Worm (Caenorhabditis elegans) whole organism, L4 larva: ENCODE data around the gene ZK829.3.
A peak's percentile ranks its signal among the peaks of the same experiment; 100 is the strongest.

Experiments used
- F10B5.3 ChIP-seq: sonication (generic microtip); optimal IDR thresholded peaks from 2 replicates; lab custom pipeline; 2016; ENCODE audit warnings: mild to moderate bottlenecking, missing genetic modification characterization, missing compliant biosample characterization
- F44E2.7 ChIP-seq: fragments of 200-800 bp; sonication (Bioruptor generic); IDR thresholded peaks from 2 replicates; pipeline ENCODE4 v2.1.2; 2022; ENCODE audit warnings: missing genetic modification characterization, missing compliant biosample characterization
- R02D3.7 ChIP-seq: fragments of 150-350 bp; sonication (generic microtip); optimal IDR thresholded peaks from 3 replicates; lab custom pipeline; 2014; ENCODE audit warnings: missing biosample characterization, missing genetic modification characterization
- T20F7.1 ChIP-seq: fragments of 200-800 bp; sonication (Bioruptor generic); optimal IDR thresholded peaks from 2 replicates; lab custom pipeline; 2018; ENCODE audit warnings: mild to moderate bottlenecking, missing genetic modification characterization, missing compliant biosample characterization
- T26A8.4 ChIP-seq: fragments of 200-800 bp; sonication (Bioruptor generic); IDR thresholded peaks from 2 replicates; pipeline ENCODE4 v1.3.6; 2022; ENCODE audit warnings: missing genetic modification characterization, missing compliant biosample characterization
- Y105C5A.15 ChIP-seq: fragments of 200-800 bp; sonication (Bioruptor generic); IDR thresholded peaks from 2 replicates; pipeline ENCODE4 v1.3.6; 2022; ENCODE audit warnings: missing genetic modification characterization, missing compliant biosample characterization
- Y48G9A.11 ChIP-seq: fragments of 200-800 bp; sonication (Bioruptor generic); IDR thresholded peaks from 2 replicates; pipeline ENCODE4 v1.3.6; 2022; ENCODE audit warnings: missing genetic modification reagents, missing genetic modification characterization, missing compliant biosample characterization
- Y75B8A.6 ChIP-seq: fragments of 200-800 bp; sonication (Bioruptor generic); IDR thresholded peaks from 2 replicates; pipeline ENCODE4 v1.3.6; 2022; ENCODE audit warnings: missing genetic modification reagents, missing genetic modification characterization, missing compliant biosample characterization
- ZK546.5 ChIP-seq, 2 experiments: sonication (generic microtip); optimal IDR thresholded peaks; 2 replicates each; lab custom pipeline; 2017; ENCODE audit warnings: missing biosample characterization in 2 of 2, missing genetic modification characterization in 2 of 2
- aly-2 ChIP-seq: sonication (generic microtip); optimal IDR thresholded peaks from 2 replicates; lab custom pipeline; 2018; ENCODE audit warnings: missing biosample characterization, missing genetic modification characterization
- attf-4 ChIP-seq: sonication (generic microtip); optimal IDR thresholded peaks from 3 replicates; lab custom pipeline; 2017; ENCODE audit warnings: missing biosample characterization, missing genetic modification characterization
- ceh-28 ChIP-seq: fragments of 150-350 bp; optimal IDR thresholded peaks from 2 replicates; lab custom pipeline; 2014; ENCODE audit warnings: missing biosample characterization, missing genetic modification reagents, missing genetic modification characterization
- ceh-32 ChIP-seq: sonication (generic microtip); optimal IDR thresholded peaks from 2 replicates; lab custom pipeline; 2016; ENCODE audit warnings: mild to moderate bottlenecking, missing genetic modification characterization, missing compliant biosample characterization; ENCODE audit not compliant: poor library complexity
- ceh-62 ChIP-seq: sonication (generic microtip); optimal IDR thresholded peaks from 2 replicates; lab custom pipeline; 2017; ENCODE audit warnings: missing biosample characterization, missing genetic modification characterization
- ceh-82 ChIP-seq: sonication (generic microtip); optimal IDR thresholded peaks from 2 replicates; lab custom pipeline; 2017; ENCODE audit warnings: missing biosample characterization, missing genetic modification characterization
- cey-2 ChIP-seq: sonication (generic microtip); optimal IDR thresholded peaks from 3 replicates; lab custom pipeline; 2017; ENCODE audit warnings: missing genetic modification characterization, mild to moderate bottlenecking, missing compliant biosample characterization, antibody characterized with exemption, borderline replicate concordance; ENCODE audit not compliant: insufficient read depth
- ctbp-1 ChIP-seq: fragments of 200-800 bp; sonication (Bioruptor generic); IDR thresholded peaks from 2 replicates; pipeline ENCODE4 v1.3.6; 2022; ENCODE audit warnings: missing genetic modification reagents, missing genetic modification characterization, missing compliant biosample characterization
- daf-12 ChIP-seq: fragments of 150-350 bp; optimal IDR thresholded peaks from 2 replicates; lab custom pipeline; 2014; ENCODE audit warnings: missing biosample characterization, missing genetic modification reagents, missing genetic modification characterization
- daf-16 ChIP-seq, 3 experiments: sonication (generic microtip); optimal IDR thresholded peaks; 2 replicates each; lab custom pipeline; 2016 to 2017; ENCODE audit warnings: missing genetic modification characterization in 3 of 3, missing genetic modification reagents in 3 of 3, mild to moderate bottlenecking in 2 of 3, missing compliant biosample characterization in 2 of 3, missing biosample characterization in 1 of 3, moderate library complexity in 1 of 3
- daf-8 ChIP-seq: fragments of 200-800 bp; sonication (Bioruptor generic); IDR thresholded peaks from 2 replicates; pipeline ENCODE4 v1.3.6; 2022; ENCODE audit warnings: missing genetic modification characterization, missing compliant biosample characterization
- dmd-6 ChIP-seq: fragments of 200-800 bp; sonication (Bioruptor generic); IDR thresholded peaks from 2 replicates; pipeline ENCODE4 v1.3.6; 2022; ENCODE audit warnings: missing genetic modification reagents, missing genetic modification characterization, missing compliant biosample characterization
- dpl-1 ChIP-seq: fragments of 150-350 bp; optimal IDR thresholded peaks from 2 replicates; lab custom pipeline; 2014; ENCODE audit warnings: missing biosample characterization, missing genetic modification reagents, missing genetic modification characterization
- duxl-1 ChIP-seq: sonication (generic microtip); optimal IDR thresholded peaks from 2 replicates; lab custom pipeline; 2016; ENCODE audit warnings: mild to moderate bottlenecking, missing genetic modification characterization, moderate library complexity, missing compliant biosample characterization; ENCODE audit not compliant: poor library complexity
- dve-1 ChIP-seq: sonication (generic microtip); optimal IDR thresholded peaks from 2 replicates; lab custom pipeline; 2017; ENCODE audit warnings: antibody characterized with exemption, mild to moderate bottlenecking, missing genetic modification characterization, missing compliant biosample characterization; ENCODE audit not compliant: insufficient read depth
- gei-8 ChIP-seq: fragments of 200-800 bp; sonication (Bioruptor generic); optimal IDR thresholded peaks from 2 replicates; lab custom pipeline; 2018; ENCODE audit warnings: mild to moderate bottlenecking, missing genetic modification characterization, missing compliant biosample characterization
- hlh-11 ChIP-seq: fragments of 200-800 bp; sonication (Bioruptor generic); optimal IDR thresholded peaks from 2 replicates; lab custom pipeline; 2018; ENCODE audit warnings: mild to moderate bottlenecking, missing genetic modification characterization, missing compliant biosample characterization
- lim-7 ChIP-seq: fragments of 200-800 bp; sonication (Bioruptor generic); IDR thresholded peaks from 2 replicates; pipeline ENCODE4 v1.3.6; 2022; ENCODE audit warnings: missing genetic modification characterization, missing compliant biosample characterization
- lin-1 ChIP-seq: fragments of 200-800 bp; sonication (Bioruptor generic); IDR thresholded peaks from 2 replicates; pipeline ENCODE4 v1.3.6; 2022; ENCODE audit warnings: missing genetic modification reagents, missing genetic modification characterization, missing compliant biosample characterization
- lin-13 ChIP-seq: fragments of 150-350 bp; optimal IDR thresholded peaks from 2 replicates; lab custom pipeline; 2014; ENCODE audit warnings: missing biosample characterization, missing genetic modification reagents, missing genetic modification characterization
- lin-39 ChIP-seq: fragments of 150-350 bp; optimal IDR thresholded peaks from 2 replicates; lab custom pipeline; 2014; ENCODE audit warnings: missing biosample characterization, missing genetic modification reagents, missing genetic modification characterization
- lir-3 ChIP-seq: sonication (generic microtip); optimal IDR thresholded peaks from 2 replicates; lab custom pipeline; 2016; ENCODE audit warnings: mild to moderate bottlenecking, missing genetic modification characterization, missing compliant biosample characterization
- mep-1 ChIP-seq: fragments of 150-350 bp; sonication (generic microtip); optimal IDR thresholded peaks from 3 replicates; lab custom pipeline; 2014; ENCODE audit warnings: missing biosample characterization, missing genetic modification characterization
- nhr-111 ChIP-seq: fragments of 200-800 bp; sonication (Bioruptor generic); optimal IDR thresholded peaks from 2 replicates; lab custom pipeline; 2018; ENCODE audit warnings: mild to moderate bottlenecking, missing genetic modification characterization, missing compliant biosample characterization
- nhr-28 ChIP-seq: fragments of 150-350 bp; optimal IDR thresholded peaks from 2 replicates; lab custom pipeline; 2014; ENCODE audit warnings: missing biosample characterization, missing genetic modification characterization
- nhr-6 ChIP-seq: fragments of 150-350 bp; optimal IDR thresholded peaks from 2 replicates; lab custom pipeline; 2014; ENCODE audit warnings: missing biosample characterization, missing genetic modification characterization
- pha-4 ChIP-seq, 2 experiments: fragments of 150-350 bp in 1 of 2; fragments of 200-800 bp in 1 of 2; sonication (Bioruptor generic) in 1 of 2; IDR thresholded peaks in 1 of 2; optimal IDR thresholded peaks in 1 of 2; 2 replicates each; pipeline versions ENCODE4 v1.3.6 to Lab custom; 2014 to 2022; ENCODE audit warnings: missing genetic modification characterization in 2 of 2, missing genetic modification reagents in 2 of 2, missing biosample characterization in 1 of 2, missing compliant biosample characterization in 1 of 2
- rbr-2 ChIP-seq: sonication (generic microtip); optimal IDR thresholded peaks from 2 replicates; lab custom pipeline; 2016; ENCODE audit warnings: missing genotype, missing genetic modification characterization, missing compliant biosample characterization
- saeg-2 ChIP-seq: fragments of 200-800 bp; sonication (Bioruptor generic); IDR thresholded peaks from 2 replicates; pipeline ENCODE4 v1.3.6; 2022; ENCODE audit warnings: missing genetic modification reagents, missing genetic modification characterization, missing compliant biosample characterization
- set-16 ChIP-seq: fragments of 200-800 bp; sonication (Bioruptor generic); IDR thresholded peaks from 2 replicates; pipeline ENCODE4 v1.3.6; 2022; ENCODE audit warnings: missing genetic modification reagents, missing genetic modification characterization, missing compliant biosample characterization
- snpc-1.2 ChIP-seq: fragments of 200-800 bp; sonication (Bioruptor generic); IDR thresholded peaks from 2 replicates; pipeline ENCODE4 v1.3.6; 2022; ENCODE audit warnings: missing genetic modification reagents, missing genetic modification characterization, missing compliant biosample characterization
- spr-1 ChIP-seq: sonication (generic microtip); optimal IDR thresholded peaks from 2 replicates; lab custom pipeline; 2016; ENCODE audit warnings: mild to moderate bottlenecking, missing genetic modification characterization, missing compliant biosample characterization
- spr-3 ChIP-seq: fragments of 200-800 bp; sonication (Bioruptor generic); optimal IDR thresholded peaks from 2 replicates; lab custom pipeline; 2018; ENCODE audit warnings: mild to moderate bottlenecking, missing genetic modification characterization, missing compliant biosample characterization
- tag-97 ChIP-seq: fragments of 200-800 bp; sonication (Bioruptor generic); IDR thresholded peaks from 2 replicates; pipeline ENCODE4 v1.3.6; 2022; ENCODE audit warnings: missing genetic modification characterization, missing compliant biosample characterization
- tra-1 ChIP-seq: fragments of 200-800 bp; sonication (Bioruptor generic); IDR thresholded peaks from 2 replicates; pipeline ENCODE4 v1.3.6; 2022; ENCODE audit warnings: missing genetic modification reagents, missing genetic modification characterization, missing compliant biosample characterization
- unc-39 ChIP-seq: sonication (generic microtip); optimal IDR thresholded peaks from 2 replicates; lab custom pipeline; 2017; ENCODE audit warnings: missing biosample characterization, missing genetic modification characterization
- vab-7 ChIP-seq: fragments of 200-800 bp; sonication (Bioruptor generic); IDR thresholded peaks from 2 replicates; pipeline ENCODE4 v1.3.6; 2022; ENCODE audit warnings: missing genetic modification reagents, missing genetic modification characterization, missing compliant biosample characterization
- zfp-2 ChIP-seq: sonication (generic microtip); optimal IDR thresholded peaks from 2 replicates; lab custom pipeline; 2016; ENCODE audit warnings: mild to moderate bottlenecking, missing genetic modification characterization, missing compliant biosample characterization
- zip-11 ChIP-seq: fragments of 200-800 bp; sonication (Bioruptor generic); IDR thresholded peaks from 2 replicates; pipeline ENCODE4 v1.3.6; 2022; ENCODE audit warnings: missing genetic modification characterization, missing compliant biosample characterization
- zip-2 ChIP-seq: fragments of 150-350 bp; optimal IDR thresholded peaks from 2 replicates; lab custom pipeline; 2014; ENCODE audit warnings: missing biosample characterization, missing genetic modification characterization
- ztf-11 ChIP-seq: fragments of 150-350 bp; optimal IDR thresholded peaks from 2 replicates; lab custom pipeline; 2014; ENCODE audit warnings: missing biosample characterization, missing genetic modification characterization

The ZK829.3 gene

ce11 chrIV:11913295-11913940, 32.1 kb downstream of the ZK829.3 start:
- TF ChIP-seq nhr-111 (GFP tag; lab: Kevin White, UChicago): no peak
- TF ChIP-seq dmd-6 (GFP tag; lab: Robert Waterston, UW): peak; percentile 48
- TF ChIP-seq zip-2 (tag; lab: Kevin White, UChicago): no peak
- no peak for TF ChIP-seq gei-8 (GFP tag; lab: Kevin White, UChicago)
- TF ChIP-seq daf-12 (tag; lab: Kevin White, UChicago): no peak
- no peak for TF ChIP-seq spr-1 (tag; lab: Kevin White, UChicago)
- TF ChIP-seq zfp-2 (tag; lab: Kevin White, UChicago): no peak
- TF ChIP-seq ceh-62 (tag; lab: Kevin White, UChicago): no peak
- no peak for TF ChIP-seq aly-2 (tag; lab: Kevin White, UChicago)
- no peak for TF ChIP-seq nhr-6 (tag; lab: Kevin White, UChicago)
- no peak for TF ChIP-seq lin-39 (tag; lab: Kevin White, UChicago)
- TF ChIP-seq ctbp-1 (GFP tag; lab: Robert Waterston, UW): no peak
- TF ChIP-seq tra-1: no peak
- TF ChIP-seq ceh-32: no peak
- TF ChIP-seq R02D3.7: no peak
- TF ChIP-seq set-16 (GFP tag; lab: Robert Waterston, UW): no peak
- peak; percentile 35; the same call in 1 of the 2 replicates for TF ChIP-seq lin-1 (GFP tag; lab: Robert Waterston, UW)
- peak; percentile 38 for TF ChIP-seq dve-1 (tag; lab: Kevin White, UChicago)
- no peak for TF ChIP-seq lir-3 (tag; lab: Kevin White, UChicago)
- TF ChIP-seq Y48G9A.11 (GFP tag; lab: Robert Waterston, UW): no peak
- peak; percentile 34 for TF ChIP-seq T20F7.1 (GFP tag; lab: Kevin White, UChicago)
- peak; percentile 41 for TF ChIP-seq lin-13 (GFP tag; lab: Kevin White, UChicago)
- no peak for TF ChIP-seq daf-8
- TF ChIP-seq hlh-11 (tag; lab: Kevin White, UChicago): peak; percentile 29
- no peak for TF ChIP-seq unc-39
- no peak for TF ChIP-seq rbr-2 (tag; lab: Kevin White, UChicago)
- no peak for TF ChIP-seq F44E2.7 (GFP tag; lab: Robert Waterston, UW)
- no peak for TF ChIP-seq dpl-1 (GFP tag; lab: Kevin White, UChicago)
- TF ChIP-seq duxl-1 (tag; lab: Kevin White, UChicago): no peak
- no peak for TF ChIP-seq spr-3 (GFP tag; lab: Kevin White, UChicago)
- TF ChIP-seq vab-7 (GFP tag; lab: Robert Waterston, UW): no peak
- no peak for TF ChIP-seq daf-16 (GFP tag; optimal IDR thresholded peaks at IDR 0.05; lab: Kevin White, UChicago)
- TF ChIP-seq daf-16 (tag; optimal IDR thresholded peaks at IDR 0.05; lab: Kevin White, UChicago): peak; percentile 42
- TF ChIP-seq zip-11 (GFP tag; lab: Robert Waterston, UW): no peak
- TF ChIP-seq Y75B8A.6 (GFP tag; lab: Robert Waterston, UW): peak; percentile 86; the same call in 1 of the 2 replicates
- no peak for TF ChIP-seq tag-97 (GFP tag; lab: Robert Waterston, UW)
- no peak for TF ChIP-seq nhr-28
- TF ChIP-seq ZK546.5 (tag; optimal IDR thresholded peaks at IDR 0.05; lab: Kevin White, UChicago): no peak
- TF ChIP-seq saeg-2 (GFP tag; lab: Robert Waterston, UW): no peak
- no peak for TF ChIP-seq attf-4 (tag; lab: Kevin White, UChicago)
- TF ChIP-seq ztf-11: no peak
- TF ChIP-seq mep-1 (tag; lab: Kevin White, UChicago): peak; percentile 42
- TF ChIP-seq lim-7 (GFP tag; lab: Robert Waterston, UW): no peak
- no peak for TF ChIP-seq Y105C5A.15
- TF ChIP-seq ceh-82 (tag; lab: Kevin White, UChicago): no peak
- TF ChIP-seq F10B5.3 (tag; lab: Kevin White, UChicago): no peak
- TF ChIP-seq T26A8.4: peak; percentile 81
- TF ChIP-seq cey-2: no peak
- 0 out of 2 replicates have a peak, but pooled peaks have one; percentile 17 for TF ChIP-seq snpc-1.2 (GFP tag; lab: Robert Waterston, UW)
- TF ChIP-seq ceh-28: no peak
- 0 out of 2 replicates have a peak, but pooled peaks have one; percentile 68 for TF ChIP-seq pha-4 (GFP tag; IDR thresholded peaks at IDR 0.05; lab: Robert Waterston, UW)
- TF ChIP-seq pha-4 (tag; optimal IDR thresholded peaks at IDR 0.05; lab: Kevin White, UChicago): no peak
